Worm (Caenorhabditis elegans): ENCODE results near the gene T24C12.3.

Gene T24C12.3

DNA sequence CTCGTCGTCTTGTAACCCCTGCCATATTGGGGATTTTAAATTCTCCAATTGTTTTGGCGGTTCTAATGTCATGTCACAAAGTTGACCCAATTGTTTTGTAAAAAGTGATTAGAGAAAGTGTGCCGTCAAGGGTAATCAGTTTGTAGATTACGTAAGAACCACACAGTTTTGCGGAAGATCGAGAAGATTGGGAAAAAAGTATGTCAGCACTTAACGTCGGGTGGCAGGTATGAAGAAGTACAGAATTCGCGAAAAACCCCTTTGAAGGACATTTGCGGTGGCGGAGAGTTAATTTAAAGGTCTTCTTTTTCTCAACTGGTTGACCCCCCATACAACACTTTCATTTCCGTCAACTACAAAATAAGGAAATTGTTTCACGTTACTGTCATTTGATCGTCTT, 4.7 kb upstream of the T24C12.3 start:
- TF ChIP-seq madf-5 (GFP tag; IDR thresholded peaks at IDR 0.05) (no peak), nhr-28 (tag; optimal IDR thresholded peaks at IDR 0.05) (peak; percentile 28), nhr-25 (tag; optimal IDR thresholded peaks at IDR 0.05; ENCODE audit: borderline replicate concordance, insufficient read depth) (peak; percentile 45), mxl-2 (GFP tag; conservative IDR thresholded peaks at IDR 0.05) (no peak), ctbp-1 (GFP tag; IDR thresholded peaks at IDR 0.05) (no peak), zip-2 (tag; optimal IDR thresholded peaks at IDR 0.05) (no peak), hlh-11 (tag; optimal IDR thresholded peaks at IDR 0.05) (peak; percentile 10)

DNA sequence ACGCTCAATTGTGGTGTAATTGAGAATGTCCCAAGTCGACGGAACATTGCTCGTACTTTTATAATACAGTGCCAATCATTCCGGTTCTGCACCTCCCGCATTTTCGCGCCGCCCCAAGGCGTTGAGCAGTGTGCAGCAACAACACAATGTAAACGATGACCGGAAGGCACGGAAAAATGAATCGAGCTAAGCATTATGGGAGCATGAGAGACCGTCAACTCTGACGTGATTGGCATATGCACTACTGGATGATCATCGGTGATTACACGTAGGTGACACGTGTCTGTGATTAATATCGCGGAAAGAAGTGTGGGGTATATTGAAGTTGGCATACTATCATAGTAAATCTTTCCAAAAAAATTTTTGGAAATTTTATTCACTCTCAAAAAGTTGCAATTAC, 1.3 kb upstream of the T24C12.3 start, which contains the start of gene T24C12.4:
Gene T24C12.4, minus strand, starts transcription at position 101 of the 400 bp plus-strand sequence.
- TF ChIP-seq egl-27 (tag; optimal IDR thresholded peaks at IDR 0.05) (no peak), nhr-48 (tag; optimal IDR thresholded peaks at IDR 0.05) (no peak), F10B5.3 (tag; optimal IDR thresholded peaks at IDR 0.05) (no peak), lin-15B (tag; optimal IDR thresholded peaks at IDR 0.05) (no peak), cey-2 (tag; optimal IDR thresholded peaks at IDR 0.05; ENCODE audit: borderline replicate concordance, insufficient read depth) (no peak), mes-2 (tag; optimal IDR thresholded peaks at IDR 0.05; ENCODE audit: poor library complexity, severe bottlenecking) (no peak)

DNA sequence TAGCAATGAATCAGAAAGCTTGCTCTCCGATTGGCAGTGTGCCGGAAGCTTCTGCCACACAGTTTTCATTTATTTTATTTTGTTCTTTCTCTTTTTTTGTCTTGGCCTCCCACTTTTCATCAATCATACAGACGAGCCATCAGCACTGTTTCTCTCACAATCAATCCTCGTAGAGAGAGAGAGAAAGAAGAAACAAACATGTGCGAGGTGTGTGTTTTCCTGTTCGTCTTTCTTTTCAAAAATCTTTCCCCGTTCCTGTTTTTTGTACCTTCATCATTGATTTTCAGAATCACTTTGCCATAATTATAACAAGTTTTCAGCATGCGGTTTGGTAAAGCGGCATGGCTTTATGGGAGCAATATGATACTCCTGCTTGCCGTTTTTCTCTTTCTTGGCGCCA, 4.6 kb downstream of the T24C12.3 start, which contains the start of gene T24C12.1:
Gene T24C12.1, plus strand, starts transcription at position 301 of the 400 bp plus-strand sequence.
- TF ChIP-seq ama-1 (optimal IDR thresholded peaks at IDR 0.05) (no peak), daf-12 (tag; optimal IDR thresholded peaks at IDR 0.05) (no peak), lsy-2 (tag; optimal IDR thresholded peaks at IDR 0.05) (no peak), snpc-4 (tag; optimal IDR thresholded peaks at IDR 0.05) (no peak), arid-1 (GFP tag; conservative IDR thresholded peaks at IDR 0.05) (no peak), tag-97 (GFP tag; IDR thresholded peaks at IDR 0.05) (no peak), unc-39 (tag; optimal IDR thresholded peaks at IDR 0.05) (no peak), ces-1 (GFP tag; optimal IDR thresholded peaks at IDR 0.05) (no peak), mdl-1 (tag; optimal IDR thresholded peaks at IDR 0.05) (no peak), egl-27 (tag; optimal IDR thresholded peaks at IDR 0.05) (no peak), R02D3.7 (tag; optimal IDR thresholded peaks at IDR 0.05) (no peak), nhr-48 (tag; optimal IDR thresholded peaks at IDR 0.05) (no peak), lir-3 (tag; optimal IDR thresholded peaks at IDR 0.05) (no peak), zag-1 (tag; optimal IDR thresholded peaks at IDR 0.05) (no peak), dmd-6 (GFP tag; IDR thresholded peaks at IDR 0.05) (no peak), sdz-12 (GFP tag; optimal IDR thresholded peaks at IDR 0.05) (no peak), zip-11 (GFP tag; IDR thresholded peaks at IDR 0.05) (no peak), mep-1 (tag; optimal IDR thresholded peaks at IDR 0.05) (no peak), zfp-3 (GFP tag; conservative IDR thresholded peaks at IDR 0.05) (no peak)

DNA sequence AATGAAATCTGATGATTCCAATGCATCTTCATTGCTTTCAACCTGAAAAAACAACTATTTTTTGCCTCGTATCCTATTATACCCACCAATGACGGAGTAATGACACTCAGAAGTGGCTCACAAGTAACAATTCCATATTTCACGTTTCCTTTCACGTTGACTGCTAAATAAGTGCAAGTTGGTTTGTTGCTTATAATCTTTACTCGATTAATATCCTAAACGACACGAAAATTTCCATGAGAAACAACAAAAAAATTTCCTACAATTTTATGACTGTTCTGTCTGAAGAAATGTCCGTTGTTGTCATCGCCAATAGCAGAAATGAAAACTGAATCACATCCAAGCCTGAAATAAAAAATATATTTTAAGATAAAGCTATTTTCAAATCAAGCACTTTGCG, 6.2 kb downstream of the T24C12.3 start:
- TF ChIP-seq ztf-11 (tag; optimal IDR thresholded peaks at IDR 0.05) (no peak), T26A8.4 (GFP tag; IDR thresholded peaks at IDR 0.05) (no peak), ZK337.2 (GFP tag; IDR thresholded peaks at IDR 0.05) (no peak)

DNA sequence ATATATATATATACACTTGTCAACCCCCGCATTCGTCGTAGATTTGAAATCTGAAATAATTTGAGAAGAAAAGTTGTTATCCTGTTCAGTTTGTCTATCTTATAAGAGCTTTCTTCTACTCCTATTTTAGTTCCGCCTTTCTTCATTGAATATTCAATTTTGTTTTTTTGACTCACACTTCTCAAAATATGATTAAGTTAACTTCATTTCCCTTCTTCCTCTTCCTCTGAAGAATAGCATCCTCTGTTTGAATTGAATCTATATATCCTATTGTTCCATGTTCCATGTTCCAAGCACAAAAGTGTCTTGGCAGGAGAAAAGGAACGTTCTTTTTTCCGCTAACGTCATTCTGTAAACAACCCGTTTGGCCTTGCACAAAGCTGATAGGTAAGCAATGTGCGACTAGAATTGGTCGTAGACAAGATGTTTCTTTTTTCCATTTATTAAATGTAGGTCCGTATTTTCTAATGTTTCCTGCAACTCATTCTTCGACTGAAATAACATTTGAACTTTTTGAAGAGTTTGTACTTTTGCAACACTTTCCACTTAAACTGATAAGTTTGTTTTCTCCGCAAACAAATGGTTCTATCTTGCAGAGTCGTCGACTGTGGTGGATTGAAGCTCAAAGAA, 11.7 kb downstream of the T24C12.3 start, which contains the start of gene gap-1:
Gene gap-1, plus strand, starts transcription at position 580 of the 630 bp plus-strand sequence.
- peak; percentile 24 for TF ChIP-seq rbr-2 (tag; optimal IDR thresholded peaks at IDR 0.05)
- no peak for TF ChIP-seq hlh-11 (tag; optimal IDR thresholded peaks at IDR 0.05)
- TF ChIP-seq aha-1 (tag), result no peak
- no peak for TF ChIP-seq mep-1 (tag; optimal IDR thresholded peaks at IDR 0.05)
- peak; percentile 92 for TF ChIP-seq ces-1 (GFP tag; optimal IDR thresholded peaks at IDR 0.05)
- TF ChIP-seq ceh-32 (tag; optimal IDR thresholded peaks at IDR 0.05; ENCODE audit: poor library complexity), result peak; percentile 38
- no peak for TF ChIP-seq mxl-2 (GFP tag; conservative IDR thresholded peaks at IDR 0.05)
- TF ChIP-seq snpc-1.2 (GFP tag; IDR thresholded peaks at IDR 0.05), result no peak
- TF ChIP-seq F26F4.8 (GFP tag; conservative IDR thresholded peaks at IDR 0.05), result no peak
- no peak for TF ChIP-seq mxl-3 (GFP tag; optimal IDR thresholded peaks at IDR 0.05)
- peak in 1 of 2 experiments; percentile 64 for TF ChIP-seq unc-62 (GFP tag; optimal IDR thresholded peaks at IDR 0.05 in 1 of 2)
- TF ChIP-seq unc-62 (tag; optimal IDR thresholded peaks at IDR 0.05), result no peak
- no peak for TF ChIP-seq madf-9 (GFP tag; conservative IDR thresholded peaks at IDR 0.05)
- TF ChIP-seq nhr-48 (tag; optimal IDR thresholded peaks at IDR 0.05), result no peak
- no peak for TF ChIP-seq jun-1 (tag; optimal IDR thresholded peaks at IDR 0.05)
- TF ChIP-seq fkh-10 (GFP tag; optimal IDR thresholded peaks at IDR 0.05), result peak; percentile 88
- no peak for TF ChIP-seq lin-15B (tag; optimal IDR thresholded peaks at IDR 0.05)
- TF ChIP-seq lim-7 (GFP tag; IDR thresholded peaks at IDR 0.05), result no peak

Measured in whole organism, L4 larva.